Worm (Caenorhabditis elegans) whole organism, L4 larva: Measurements from ENCODE around the gene hlh-27.

Source experiments
- aly-2 ChIP-seq: sonication (generic microtip); optimal IDR thresholded peaks from 2 replicates; lab custom pipeline; 2018; ENCODE audit warnings: missing biosample characterization, missing genetic modification characterization
- ceh-44 ChIP-seq: fragments of 200-800 bp; sonication (Bioruptor generic); IDR thresholded peaks from 2 replicates; pipeline ENCODE4 v1.3.6; 2022; ENCODE audit warnings: missing genetic modification reagents, missing genetic modification characterization, missing compliant biosample characterization
- mdt-29 ChIP-seq: fragments of 200-800 bp; sonication (Bioruptor generic); IDR thresholded peaks from 2 replicates; pipeline ENCODE4 v1.3.6; 2022; ENCODE audit warnings: missing genetic modification reagents, missing genetic modification characterization, missing compliant biosample characterization
- mes-2 ChIP-seq: sonication (generic microtip); optimal IDR thresholded peaks from 2 replicates; lab custom pipeline; 2016; ENCODE audit warnings: missing genotype, mild to moderate bottlenecking, missing genetic modification characterization, missing compliant biosample characterization; ENCODE audit not compliant: poor library complexity, severe bottlenecking
- nhr-25 ChIP-seq: sonication (generic microtip); optimal IDR thresholded peaks from 2 replicates; lab custom pipeline; 2017; ENCODE audit warnings: missing genetic modification characterization, mild to moderate bottlenecking, missing compliant biosample characterization, antibody characterized with exemption, moderate library complexity, borderline replicate concordance; ENCODE audit not compliant: insufficient read depth
- nhr-6 ChIP-seq: fragments of 150-350 bp; optimal IDR thresholded peaks from 2 replicates; lab custom pipeline; 2014; ENCODE audit warnings: missing biosample characterization, missing genetic modification characterization
- nhr-77 ChIP-seq: fragments of 150-350 bp; optimal IDR thresholded peaks from 2 replicates; lab custom pipeline; 2014; ENCODE audit warnings: missing biosample characterization, missing genetic modification characterization
- php-3 ChIP-seq: fragments of 200-800 bp; sonication (Bioruptor generic); IDR thresholded peaks from 2 replicates; pipeline ENCODE4 v1.3.6; 2022; ENCODE audit warnings: missing genetic modification reagents, missing genetic modification characterization, missing compliant biosample characterization
- sdz-12 ChIP-seq: fragments of 200-800 bp; sonication (Bioruptor generic); optimal IDR thresholded peaks from 2 replicates; lab custom pipeline; 2018; ENCODE audit warnings: mild to moderate bottlenecking, missing genetic modification characterization, missing compliant biosample characterization
- skn-1 ChIP-seq: fragments of 150-350 bp; optimal IDR thresholded peaks from 2 replicates; lab custom pipeline; 2014; ENCODE audit warnings: missing biosample characterization, missing genetic modification characterization
- unc-39 ChIP-seq: sonication (generic microtip); optimal IDR thresholded peaks from 2 replicates; lab custom pipeline; 2017; ENCODE audit warnings: missing biosample characterization, missing genetic modification characterization
- unc-62 ChIP-seq, 3 experiments: fragments of 150-350 bp in 1 of 3; sonication (generic microtip); optimal IDR thresholded peaks in 2 of 3; peaks in 1 of 3; 1 replicate in 1 of 3; 2 replicates in 2 of 3; lab custom pipeline; 2014 to 2017; ENCODE audit warnings: missing biosample characterization in 3 of 3, missing genetic modification characterization in 3 of 3, missing genetic modification reagents in 3 of 3, missing genotype in 1 of 3
- zag-1 ChIP-seq: fragments of 150-350 bp; optimal IDR thresholded peaks from 2 replicates; lab custom pipeline; 2014; ENCODE audit warnings: missing biosample characterization, missing genetic modification characterization

DNA sequence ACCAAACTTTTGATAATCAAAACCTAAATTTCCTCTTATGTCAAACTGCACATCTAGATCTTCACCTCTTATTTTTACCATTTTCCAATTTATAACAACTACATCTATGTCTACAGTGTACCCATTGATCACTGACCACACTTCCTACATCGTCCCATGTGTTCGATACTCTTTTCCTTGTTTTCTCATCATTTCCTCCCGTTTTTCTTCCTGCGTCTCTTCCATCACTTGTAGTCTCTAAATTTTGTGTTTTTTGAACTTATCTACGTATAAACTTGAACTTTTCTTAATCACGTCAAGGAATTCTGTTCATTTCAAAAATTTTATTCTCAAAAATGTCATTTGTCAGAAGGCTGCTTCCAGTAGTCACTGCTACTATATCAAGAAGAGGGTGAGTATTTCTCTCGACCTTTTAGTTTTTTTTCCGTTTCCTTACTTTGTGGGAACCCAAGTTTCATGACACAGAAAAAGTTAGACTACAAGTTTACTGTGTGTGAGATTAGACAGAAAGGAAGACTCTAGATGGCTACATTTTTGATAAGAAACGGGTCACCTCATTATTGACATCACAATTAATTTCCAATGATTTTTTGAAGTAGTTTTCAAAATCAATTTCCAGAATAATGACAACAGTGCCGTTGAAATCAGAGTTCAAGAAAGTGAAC, 32.2 kb upstream of the hlh-27 start:
- TF ChIP-seq zag-1, result no peak
- TF ChIP-seq nhr-77 (tag; lab: Kevin White, UChicago), result no peak
- TF ChIP-seq skn-1 (tag; lab: Kevin White, UChicago), result no peak
- peak; percentile 61 for TF ChIP-seq nhr-25 (tag; lab: Kevin White, UChicago)
- TF ChIP-seq unc-39 (tag; lab: Kevin White, UChicago), result no peak
- peak; percentile 22 for TF ChIP-seq mes-2 (tag; lab: Kevin White, UChicago)
- TF ChIP-seq unc-62 (GFP tag; optimal IDR thresholded peaks at IDR 0.05 in 1 of 2; lab: Kevin White, UChicago), result no peak
- TF ChIP-seq unc-62 (tag; optimal IDR thresholded peaks at IDR 0.05; lab: Kevin White, UChicago), result no peak
- no peak for TF ChIP-seq ceh-44 (GFP tag; lab: Robert Waterston, UW)
- TF ChIP-seq sdz-12, result no peak
- TF ChIP-seq php-3, result no peak
- no peak for TF ChIP-seq mdt-29
- TF ChIP-seq aly-2 (tag; lab: Kevin White, UChicago), result no peak
- TF ChIP-seq nhr-6 (tag; lab: Kevin White, UChicago), result peak; percentile 19
